Worm (Caenorhabditis elegans): ENCODE data around the gene C54E10.3.

The C54E10.3 gene

ce11 chrV:18846480-18846879, 35.7 kb downstream of the C54E10.3 start, which contains the start of gene nhr-230:
TSS of gene nhr-230 (plus strand) at chrV:18846780.
- TF ChIP-seq lin-11 (tag; optimal IDR thresholded peaks at IDR 0.05) (no peak), eyg-1 (tag; optimal IDR thresholded peaks at IDR 0.05) (no peak), pqm-1 (tag; optimal IDR thresholded peaks at IDR 0.05) (no peak), ceh-48 (tag; optimal IDR thresholded peaks at IDR 0.05) (no peak), hlh-30 (tag; optimal IDR thresholded peaks at IDR 0.05; ENCODE audit: insufficient read depth) (no peak), syd-9 (tag; optimal IDR thresholded peaks at IDR 0.05) (no peak), C38D4.7 (GFP tag; optimal IDR thresholded peaks at IDR 0.05) (no peak), hlh-6 (tag; optimal IDR thresholded peaks at IDR 0.05) (no peak), ceh-14 (tag; optimal IDR thresholded peaks at IDR 0.05) (no peak), ceh-22 (tag; optimal IDR thresholded peaks at IDR 0.05) (no peak), mec-3 (tag; optimal IDR thresholded peaks at IDR 0.05; ENCODE audit: borderline replicate concordance) (no peak), ceh-18 (tag; optimal IDR thresholded peaks at IDR 0.05) (no peak), fkh-10 (GFP tag; optimal IDR thresholded peaks at IDR 0.05) (no peak), pat-9 (tag; optimal IDR thresholded peaks at IDR 0.05) (no peak), C08G9.2 (tag; optimal IDR thresholded peaks at IDR 0.05) (no peak), hlh-15 (tag; optimal IDR thresholded peaks at IDR 0.05) (no peak), elt-4 (tag; optimal IDR thresholded peaks at IDR 0.05) (no peak)

- TF ChIP-seq hlh-6 (tag; optimal IDR thresholded peaks at IDR 0.05) (no peak), ets-4 (tag; optimal IDR thresholded peaks at IDR 0.05) (no peak), ceh-31 (tag; optimal IDR thresholded peaks at IDR 0.05) (no peak), fkh-6 (tag; optimal IDR thresholded peaks at IDR 0.05) (no peak), pqm-1 (tag; optimal IDR thresholded peaks at IDR 0.05) (no peak), pax-1 (tag; optimal IDR thresholded peaks at IDR 0.05) (no peak), syd-9 (tag; optimal IDR thresholded peaks at IDR 0.05) (no peak), sox-4 (tag; optimal IDR thresholded peaks at IDR 0.05) (no peak), odd-2 (tag; optimal IDR thresholded peaks at IDR 0.05) (no peak), K09A11.1 (tag; optimal IDR thresholded peaks at IDR 0.05; ENCODE audit: insufficient read depth) (no peak), ceh-18 (tag; optimal IDR thresholded peaks at IDR 0.05) (no peak), ceh-19 (GFP tag; optimal IDR thresholded peaks at IDR 0.05) (no peak), T23F11.4 (GFP tag; optimal IDR thresholded peaks at IDR 0.05) (no peak), rnt-1 (tag; optimal IDR thresholded peaks at IDR 0.05) (no peak), dmd-4 (tag; optimal IDR thresholded peaks at IDR 0.05; ENCODE audit: borderline replicate concordance) (no peak), ceh-6 (GFP tag; optimal IDR thresholded peaks at IDR 0.05) (no peak), fax-1 (tag; optimal IDR thresholded peaks at IDR 0.05) (no peak), pha-2 (tag; optimal IDR thresholded peaks at IDR 0.05) (no peak)
Observed at ce11 chrV:18848578-18848977, 37.8 kb downstream of the C54E10.3 start.

- TF ChIP-seq eyg-1 (tag; optimal IDR thresholded peaks at IDR 0.05) (no peak), Y22D7AL.16 (tag; optimal IDR thresholded peaks at IDR 0.05) (no peak), ceh-22 (tag; optimal IDR thresholded peaks at IDR 0.05) (no peak), C38D4.7 (GFP tag; optimal IDR thresholded peaks at IDR 0.05) (no peak), ceh-48 (tag; optimal IDR thresholded peaks at IDR 0.05) (no peak), pqm-1 (tag; optimal IDR thresholded peaks at IDR 0.05) (no peak), hlh-15 (tag; optimal IDR thresholded peaks at IDR 0.05) (no peak), tbx-7 (tag; optimal IDR thresholded peaks at IDR 0.05) (no peak), K02D7.2 (tag; optimal IDR thresholded peaks at IDR 0.05) (no peak), pha-2 (tag; optimal IDR thresholded peaks at IDR 0.05) (no peak), hlh-8 (tag; optimal IDR thresholded peaks at IDR 0.05) (no peak), mec-3 (tag; optimal IDR thresholded peaks at IDR 0.05; ENCODE audit: borderline replicate concordance) (no peak), npax-4 (tag; optimal IDR thresholded peaks at IDR 0.05) (no peak), K09A11.1 (tag; optimal IDR thresholded peaks at IDR 0.05; ENCODE audit: insufficient read depth) (no peak), dmd-4 (tag; optimal IDR thresholded peaks at IDR 0.05; ENCODE audit: borderline replicate concordance) (no peak), pat-9 (tag; optimal IDR thresholded peaks at IDR 0.05) (no peak), che-1 (tag; optimal IDR thresholded peaks at IDR 0.05) (no peak), F13H6.1 (tag; optimal IDR thresholded peaks at IDR 0.05) (no peak), fkh-6 (tag; optimal IDR thresholded peaks at IDR 0.05) (no peak)
Observed at ce11 chrV:18854788-18855187, 44.0 kb downstream of the C54E10.3 start.

Data from whole organism, late embryonic.